Worm (Caenorhabditis elegans) whole organism, young adult: Measurements from ENCODE around the gene col-86.

ENCODE experiments used
- B0019.2 ChIP-seq: fragments of 200-800 bp; sonication (Bioruptor generic); conservative IDR thresholded peaks from 2 replicates; pipeline ENCODE4 v1.3.6; 2022; ENCODE audit warnings: missing genetic modification reagents, missing genetic modification characterization, missing compliant biosample characterization
- B0261.1 ChIP-seq: sonication (generic microtip); optimal IDR thresholded peaks from 2 replicates; lab custom pipeline; 2016; ENCODE audit warnings: mild to moderate bottlenecking, missing genetic modification characterization, moderate library complexity, missing compliant biosample characterization
- D2030.7 ChIP-seq: fragments of 200-800 bp; sonication (Bioruptor generic); IDR thresholded peaks from 2 replicates; pipeline ENCODE4 v1.3.6; 2022; ENCODE audit warnings: missing genetic modification reagents, missing genetic modification characterization, missing compliant biosample characterization
- F10E7.11 ChIP-seq: sonication (generic microtip); optimal IDR thresholded peaks from 2 replicates; lab custom pipeline; 2017; ENCODE audit warnings: mild to moderate bottlenecking, missing genetic modification characterization, moderate library complexity, missing compliant biosample characterization
- F22D6.2 ChIP-seq: sonication (generic microtip); optimal IDR thresholded peaks from 2 replicates; lab custom pipeline; 2016; ENCODE audit warnings: mild to moderate bottlenecking, missing genetic modification characterization, missing compliant biosample characterization
- F39B2.1 ChIP-seq: fragments of 200-800 bp; sonication (Bioruptor generic); IDR thresholded peaks from 2 replicates; pipeline ENCODE4 v1.3.6; 2022; ENCODE audit warnings: missing genetic modification reagents, missing genetic modification characterization, missing compliant biosample characterization
- F55B11.4 ChIP-seq: sonication (generic microtip); optimal IDR thresholded peaks from 2 replicates; lab custom pipeline; 2016; ENCODE audit warnings: missing compliant biosample characterization, missing genetic modification characterization, borderline replicate concordance; ENCODE audit not compliant: insufficient read depth
- Y53F4B.3 ChIP-seq: fragments of 200-800 bp; sonication (Bioruptor generic); IDR thresholded peaks from 2 replicates; pipeline ENCODE4 v1.3.6; 2022; ENCODE audit warnings: missing genetic modification reagents, missing genetic modification characterization, missing compliant biosample characterization
- Y67H2A.10 ChIP-seq: fragments of 200-800 bp; sonication (Bioruptor generic); conservative IDR thresholded peaks from 2 replicates; pipeline ENCODE4 v1.3.6; 2022; ENCODE audit warnings: missing genetic modification reagents, missing genetic modification characterization, missing compliant biosample characterization
- akir-1 ChIP-seq: fragments of 200-800 bp; sonication (Bioruptor generic); optimal IDR thresholded peaks from 2 replicates; lab custom pipeline; 2018; ENCODE audit warnings: mild to moderate bottlenecking, missing genetic modification characterization, moderate library complexity, missing compliant biosample characterization
- athp-1 ChIP-seq: sonication (generic microtip); optimal IDR thresholded peaks from 2 replicates; lab custom pipeline; 2017; ENCODE audit warnings: mild to moderate bottlenecking, missing genetic modification characterization, missing compliant biosample characterization
- attf-3 ChIP-seq: fragments of 200-800 bp; sonication (Bioruptor generic); conservative IDR thresholded peaks from 2 replicates; pipeline ENCODE4 v1.3.6; 2022; ENCODE audit warnings: missing genetic modification reagents, missing genetic modification characterization, missing compliant biosample characterization
- attf-6 ChIP-seq: fragments of 200-800 bp; sonication (Bioruptor generic); IDR thresholded peaks from 2 replicates; pipeline ENCODE4 v1.3.6; 2022; ENCODE audit warnings: missing genetic modification reagents, missing genetic modification characterization, missing compliant biosample characterization
- cebp-2 ChIP-seq: fragments of 200-800 bp; sonication (Bioruptor generic); IDR thresholded peaks from 2 replicates; pipeline ENCODE4 v1.3.6; 2022; ENCODE audit warnings: missing genetic modification characterization, missing compliant biosample characterization
- ceh-27 ChIP-seq: fragments of 200-800 bp; sonication (Bioruptor generic); optimal IDR thresholded peaks from 2 replicates; lab custom pipeline; 2018; ENCODE audit warnings: mild to moderate bottlenecking, missing genetic modification characterization, moderate library complexity, missing compliant biosample characterization
- ceh-40 ChIP-seq: fragments of 200-800 bp; sonication (Bioruptor generic); IDR thresholded peaks from 2 replicates; pipeline ENCODE4 v1.3.6; 2022; ENCODE audit warnings: missing genetic modification characterization, missing compliant biosample characterization
- die-1 ChIP-seq: sonication (generic microtip); optimal IDR thresholded peaks from 2 replicates; lab custom pipeline; 2016; ENCODE audit warnings: missing genotype, mild to moderate bottlenecking, missing genetic modification characterization, missing compliant biosample characterization
- dpff-1 ChIP-seq: sonication (generic microtip); optimal IDR thresholded peaks from 2 replicates; lab custom pipeline; 2017; ENCODE audit warnings: mild to moderate bottlenecking, missing genetic modification characterization, missing compliant biosample characterization
- efl-1 ChIP-seq: fragments of 150-350 bp; optimal IDR thresholded peaks from 2 replicates; lab custom pipeline; 2014; ENCODE audit warnings: missing biosample characterization, missing genetic modification reagents, missing genetic modification characterization
- egl-18 ChIP-seq: fragments of 200-800 bp; sonication (Bioruptor generic); IDR thresholded peaks from 2 replicates; pipeline ENCODE4 v1.3.6; 2022; ENCODE audit warnings: missing genetic modification reagents, missing genetic modification characterization, missing compliant biosample characterization
- egrh-3 ChIP-seq: fragments of 200-800 bp; sonication (Bioruptor generic); IDR thresholded peaks from 2 replicates; pipeline ENCODE4 v1.3.6; 2022; ENCODE audit warnings: missing genetic modification reagents, missing genetic modification characterization, missing compliant biosample characterization
- ekl-4 ChIP-seq: fragments of 200-800 bp; sonication (Bioruptor generic); IDR thresholded peaks from 2 replicates; pipeline ENCODE4 v1.3.6; 2022; ENCODE audit warnings: missing genetic modification reagents, missing genetic modification characterization, missing compliant biosample characterization
- him-1 ChIP-seq: sonication (generic microtip); optimal IDR thresholded peaks from 2 replicates; lab custom pipeline; 2016; ENCODE audit warnings: missing genotype, missing genetic modification reagents, missing genetic modification characterization, missing compliant biosample characterization
- hlh-12 ChIP-seq: sonication (generic microtip); optimal IDR thresholded peaks from 2 replicates; lab custom pipeline; 2016; ENCODE audit warnings: missing genetic modification characterization, missing compliant biosample characterization
- hlh-26 ChIP-seq: fragments of 200-800 bp; sonication (Bioruptor generic); conservative IDR thresholded peaks from 2 replicates; pipeline ENCODE4 v1.3.6; 2022; ENCODE audit warnings: missing genetic modification reagents, missing genetic modification characterization, missing compliant biosample characterization
- lin-35 ChIP-seq, 3 experiments: fragments of 150-350 bp in 2 of 3; sonication (generic microtip) in 1 of 3; optimal IDR thresholded peaks; 2 replicates each; lab custom pipeline; 2014 to 2018; ENCODE audit warnings: missing biosample characterization in 3 of 3, missing genetic modification characterization in 3 of 3, missing genetic modification reagents in 3 of 3
- lsl-1 ChIP-seq: fragments of 200-800 bp; sonication (Bioruptor generic); optimal IDR thresholded peaks from 2 replicates; lab custom pipeline; 2018; ENCODE audit warnings: mild to moderate bottlenecking, missing genetic modification characterization, moderate library complexity, missing compliant biosample characterization
- madf-6 ChIP-seq: fragments of 200-800 bp; sonication (Bioruptor generic); IDR thresholded peaks from 2 replicates; pipeline ENCODE4 v1.3.6; 2022; ENCODE audit warnings: missing genetic modification reagents, missing genetic modification characterization, missing compliant biosample characterization
- mel-28 ChIP-seq: sonication (generic microtip); optimal IDR thresholded peaks from 2 replicates; lab custom pipeline; 2016; ENCODE audit warnings: borderline replicate concordance, mild to moderate bottlenecking, missing genetic modification characterization, missing compliant biosample characterization
- mes-4 ChIP-seq: sonication (generic microtip); optimal IDR thresholded peaks from 2 replicates; lab custom pipeline; 2016; ENCODE audit warnings: missing genotype, missing genetic modification characterization, missing compliant biosample characterization
- mxl-1 ChIP-seq: sonication (generic microtip); optimal IDR thresholded peaks from 2 replicates; lab custom pipeline; 2016; ENCODE audit warnings: missing genetic modification characterization, missing compliant biosample characterization
- nfya-1 ChIP-seq: sonication (generic microtip); optimal IDR thresholded peaks from 2 replicates; lab custom pipeline; 2017; ENCODE audit warnings: antibody characterized with exemption, missing compliant biosample characterization, missing genetic modification characterization, borderline replicate concordance; ENCODE audit not compliant: insufficient read depth
- nfya-2 ChIP-seq: fragments of 200-800 bp; sonication (Bioruptor generic); IDR thresholded peaks from 2 replicates; pipeline ENCODE4 v1.3.6; 2022; ENCODE audit warnings: missing genetic modification reagents, missing genetic modification characterization, missing compliant biosample characterization
- nfyb-1 ChIP-seq: fragments of 200-800 bp; sonication (Bioruptor generic); IDR thresholded peaks from 2 replicates; pipeline ENCODE4 v1.3.6; 2022; ENCODE audit warnings: missing genetic modification reagents, missing genetic modification characterization, missing compliant biosample characterization
- nhr-179 ChIP-seq: sonication (generic microtip); optimal IDR thresholded peaks from 2 replicates; lab custom pipeline; 2016; ENCODE audit warnings: mild to moderate bottlenecking, missing genetic modification characterization, missing compliant biosample characterization
- nhr-90 ChIP-seq: sonication (generic microtip); optimal IDR thresholded peaks from 2 replicates; lab custom pipeline; 2016; ENCODE audit warnings: missing genotype, mild to moderate bottlenecking, missing genetic modification characterization, missing compliant biosample characterization
- rcor-1 ChIP-seq: fragments of 200-800 bp; sonication (Bioruptor generic); IDR thresholded peaks from 2 replicates; pipeline ENCODE4 v1.3.6; 2022; ENCODE audit warnings: missing genetic modification reagents, missing genetic modification characterization, missing compliant biosample characterization
- sdz-38 ChIP-seq: sonication (generic microtip); optimal IDR thresholded peaks from 2 replicates; lab custom pipeline; 2016; ENCODE audit warnings: missing genotype, missing genetic modification characterization, missing compliant biosample characterization
- snpc-4 ChIP-seq, 5 experiments: fragments of 150-350 bp in 1 of 5; sonication (generic microtip) in 4 of 5; optimal IDR thresholded peaks; 2 replicates each; lab custom pipeline; 2014 to 2018; ENCODE audit warnings: missing genetic modification characterization in 5 of 5, missing biosample characterization in 3 of 5, antibody characterized with exemption in 2 of 5, mild to moderate bottlenecking in 2 of 5, missing compliant biosample characterization in 2 of 5, missing genotype in 2 of 5, moderate library complexity in 2 of 5, missing genetic modification reagents in 1 of 5
- somi-1 ChIP-seq: fragments of 200-800 bp; sonication (Bioruptor generic); optimal IDR thresholded peaks from 2 replicates; lab custom pipeline; 2018; ENCODE audit warnings: mild to moderate bottlenecking, missing genetic modification characterization, missing compliant biosample characterization
- tbx-9 ChIP-seq: sonication (generic microtip); optimal IDR thresholded peaks from 2 replicates; lab custom pipeline; 2016; ENCODE audit warnings: borderline replicate concordance, missing genetic modification characterization, inconsistent platforms, missing compliant biosample characterization
- tlf-1 ChIP-seq: fragments of 200-800 bp; sonication (Bioruptor generic); optimal IDR thresholded peaks from 2 replicates; lab custom pipeline; 2018; ENCODE audit warnings: mild to moderate bottlenecking, missing genetic modification characterization, missing compliant biosample characterization
- unc-62 ChIP-seq: fragments of 150-350 bp; optimal IDR thresholded peaks from 2 replicates; lab custom pipeline; 2014; ENCODE audit warnings: missing biosample characterization, missing genetic modification reagents, missing genetic modification characterization
- zim-3 ChIP-seq: sonication (generic microtip); optimal IDR thresholded peaks from 2 replicates; lab custom pipeline; 2017; ENCODE audit warnings: mild to moderate bottlenecking, missing genetic modification characterization, moderate library complexity, missing compliant biosample characterization
- ztf-25 ChIP-seq: fragments of 200-800 bp; sonication (Bioruptor generic); IDR thresholded peaks from 2 replicates; pipeline ENCODE4 v1.3.6; 2022; ENCODE audit warnings: missing genetic modification reagents, missing genetic modification characterization, missing compliant biosample characterization

The col-86 gene

DNA sequence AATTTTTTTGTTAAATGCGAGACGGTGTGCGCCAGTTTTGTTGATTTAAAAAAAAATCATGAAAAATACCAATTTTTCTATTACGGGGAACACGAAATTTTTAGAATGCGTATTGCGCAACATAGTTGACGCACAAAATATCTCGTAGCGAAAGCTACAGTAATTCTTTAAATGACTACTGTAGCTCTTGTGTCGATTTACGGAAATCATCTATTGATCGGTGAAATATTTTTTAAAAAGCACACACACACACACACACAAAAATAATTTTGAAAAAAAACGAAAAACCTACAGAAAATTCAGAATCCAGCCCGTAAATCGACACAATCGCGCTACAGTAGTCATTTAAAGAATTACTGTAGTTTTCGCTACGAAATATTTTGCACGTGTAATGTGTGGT, 6.2 kb downstream of the col-86 start:
- TF ChIP-seq ekl-4 (GFP tag; lab: Robert Waterston, UW): 0 out of 2 replicates have a peak, but pooled peaks have one; percentile 51
- TF ChIP-seq lsl-1 (GFP tag; lab: Kevin White, UChicago): peak; percentile 59
- no peak for TF ChIP-seq mxl-1 (tag; lab: Kevin White, UChicago)
- no peak for TF ChIP-seq die-1 (tag; lab: Kevin White, UChicago)
- no peak for TF ChIP-seq ceh-40 (GFP tag; lab: Robert Waterston, UW)
- TF ChIP-seq F55B11.4 (tag; lab: Kevin White, UChicago): no peak
- TF ChIP-seq nfya-2 (GFP tag; lab: Robert Waterston, UW): no peak
- no peak for TF ChIP-seq Y53F4B.3 (GFP tag; lab: Robert Waterston, UW)
- no peak for TF ChIP-seq F10E7.11 (tag; lab: Kevin White, UChicago)

ce11 chrII:13091123-13091522, 7.0 kb downstream of the col-86 start, which contains the start of gene Y81G3A.4:
Gene Y81G3A.4, plus strand, starts transcription at chrII:13091423.
- TF ChIP-seq efl-1 (GFP tag; lab: Kevin White, UChicago) (no peak), tlf-1 (no peak), cebp-2 (GFP tag; lab: Robert Waterston, UW) (no peak), ztf-25 (no peak), athp-1 (no peak), hlh-26 (GFP tag; lab: Robert Waterston, UW) (no peak), B0261.1 (tag; lab: Kevin White, UChicago) (no peak), sdz-38 (tag; lab: Kevin White, UChicago) (no peak), D2030.7 (no peak), ceh-40 (GFP tag; lab: Robert Waterston, UW) (no peak), egrh-3 (no peak)
- TF ChIP-seq, all 124 proteins: peak for 0

DNA sequence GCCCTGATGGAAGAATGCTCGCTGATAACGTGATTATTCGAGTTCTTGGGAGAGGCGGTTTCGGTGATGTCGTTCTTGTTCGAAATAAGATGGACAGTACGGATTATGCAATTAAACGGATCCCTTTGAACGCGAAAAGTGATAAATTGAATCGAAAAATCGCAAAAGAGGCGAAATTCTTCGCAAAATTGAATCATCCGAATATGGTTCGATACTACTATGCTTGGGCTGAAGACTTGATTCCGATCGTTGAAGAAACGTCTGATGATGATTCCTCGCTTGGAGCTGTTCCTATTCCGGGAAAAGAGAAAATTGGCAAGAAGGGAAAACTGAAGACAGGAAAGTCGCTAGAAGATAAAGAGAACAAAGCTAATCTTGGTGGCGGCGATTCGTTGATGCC, 12.1 kb downstream of the col-86 start:
- TF ChIP-seq hlh-26 (GFP tag; lab: Robert Waterston, UW): no peak
- no peak for TF ChIP-seq akir-1 (GFP tag; lab: Kevin White, UChicago)
- no peak for TF ChIP-seq F22D6.2 (tag; lab: Kevin White, UChicago)
- no peak for TF ChIP-seq nfya-1 (tag; lab: Kevin White, UChicago)
- TF ChIP-seq hlh-12 (tag; lab: Kevin White, UChicago): no peak
- TF ChIP-seq egl-18: no peak
- TF ChIP-seq rcor-1: no peak
- TF ChIP-seq athp-1: no peak
- TF ChIP-seq Y67H2A.10 (GFP tag; lab: Robert Waterston, UW): no peak
- no peak for TF ChIP-seq mel-28
- TF ChIP-seq nhr-90 (tag; lab: Kevin White, UChicago): no peak
- TF ChIP-seq nfyb-1: no peak
- TF ChIP-seq attf-6 (GFP tag; lab: Robert Waterston, UW): no peak
- no peak for TF ChIP-seq zim-3 (tag; lab: Kevin White, UChicago)
- TF ChIP-seq F39B2.1: no peak
- no peak for TF ChIP-seq unc-62 (GFP tag; lab: Kevin White, UChicago)
- TF ChIP-seq ceh-27 (GFP tag; lab: Kevin White, UChicago): no peak
- no peak for TF ChIP-seq somi-1 (GFP tag; lab: Kevin White, UChicago)

DNA sequence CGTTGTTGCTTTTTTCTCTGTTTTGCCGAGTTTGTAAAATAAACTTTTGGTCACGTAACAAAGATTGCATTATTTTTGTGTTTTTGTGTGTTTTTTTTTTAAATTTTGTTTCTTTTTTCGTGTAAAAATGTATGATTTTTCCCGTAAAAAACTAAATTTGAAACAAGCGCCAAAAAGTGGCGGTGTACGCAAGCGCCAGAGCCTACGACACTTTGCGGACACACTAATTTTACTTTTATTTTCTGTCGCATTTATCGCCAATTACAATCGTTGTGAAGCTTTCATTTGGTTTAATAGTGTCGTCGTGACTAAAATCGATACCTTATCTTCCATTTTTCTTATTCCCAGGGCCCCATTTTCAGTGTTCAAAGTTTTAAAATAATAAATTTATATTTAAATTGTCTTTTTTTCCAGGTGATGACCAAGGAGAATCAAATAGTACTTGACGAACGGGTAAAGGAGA, 14.3 kb downstream of the col-86 start, which contains the start of the genes Y81G3A.1 and gcn-2:
Gene Y81G3A.1, minus strand, starts transcription at position 175 of the 463 bp plus-strand sequence.
Gene gcn-2, plus strand, starts transcription at position 413 of the 463 bp plus-strand sequence.
- TF ChIP-seq madf-6 (GFP tag; lab: Robert Waterston, UW) (peak; percentile 42; the same call in 1 of the 2 replicates), snpc-4 (GFP tag; optimal IDR thresholded peaks at IDR 0.05; lab: Kevin White, UChicago) (no peak), snpc-4 (tag; optimal IDR thresholded peaks at IDR 0.05; lab: Kevin White, UChicago) (peak in 1 of 4 experiments; percentile 11), D2030.7 (no peak), B0019.2 (no peak), sdz-38 (tag; lab: Kevin White, UChicago) (no peak), mes-4 (tag; lab: Kevin White, UChicago) (no peak), dpff-1 (tag; lab: Kevin White, UChicago) (no peak), lin-35 (GFP tag; optimal IDR thresholded peaks at IDR 0.05; lab: Kevin White, UChicago) (peak in 1 of 3 experiments; percentile 91), him-1 (tag; lab: Kevin White, UChicago) (no peak), tbx-9 (tag; lab: Kevin White, UChicago) (no peak), nhr-179 (tag; lab: Kevin White, UChicago) (no peak), attf-3 (no peak), F39B2.1 (no peak)
